Worm (Caenorhabditis elegans) whole organism, late embryonic: ENCODE measurements around the gene tpp-2.

Experiments used
- C08G9.2 ChIP-seq: sonication (generic microtip); optimal IDR thresholded peaks from 2 replicates; lab custom pipeline; 2016; ENCODE audit warnings: mild to moderate bottlenecking, missing genetic modification characterization, moderate library complexity, missing compliant biosample characterization
- ceh-30 ChIP-seq: fragments of 150-350 bp; optimal IDR thresholded peaks from 2 replicates; lab custom pipeline; 2014; ENCODE audit warnings: missing biosample characterization, missing genetic modification characterization
- hlh-8 ChIP-seq: sonication (generic microtip); optimal IDR thresholded peaks from 2 replicates; lab custom pipeline; 2016; ENCODE audit warnings: missing genotype, missing genetic modification characterization, missing compliant biosample characterization
- sdc-2 ChIP-seq: sonication (generic microtip); optimal IDR thresholded peaks from 2 replicates; lab custom pipeline; 2016; ENCODE audit warnings: missing genotype, missing genetic modification characterization, missing compliant biosample characterization

Gene tpp-2

ce11 chrII:6045048-6045447 lies 52.3 kb downstream of the tpp-2 start, which contains the start of gene R12C12.5:
TSS of gene R12C12.5 (minus strand) at chrII:6045148.
- TF ChIP-seq sdc-2 (tag; lab: Kevin White, UChicago), result no peak

- TF ChIP-seq ceh-30 (tag; lab: Kevin White, UChicago) (no peak), C08G9.2 (no peak), hlh-8 (tag; lab: Kevin White, UChicago) (no peak)
- TF ChIP-seq, all 69 proteins: peak for 0
Measured at ce11 chrII:6043166-6043565, 54.2 kb downstream of the tpp-2 start, which contains the start of gene R12C12.10. TSS of gene R12C12.10 (minus strand) at chrII:6043266.
